Worm (Caenorhabditis elegans) whole organism, L1 larva: ENCODE results near the gene pqn-16.

Experiments
- hpl-2 ChIP-seq: fragments of 150-350 bp; optimal IDR thresholded peaks from 2 replicates; lab custom pipeline; 2014; ENCODE audit warnings: missing biosample characterization, missing genetic modification reagents, missing genetic modification characterization
- nhr-28 ChIP-seq: fragments of 150-350 bp; optimal IDR thresholded peaks from 2 replicates; lab custom pipeline; 2014; ENCODE audit warnings: missing biosample characterization, missing genetic modification characterization
- snpc-4 ChIP-seq: fragments of 150-350 bp; optimal IDR thresholded peaks from 2 replicates; lab custom pipeline; 2014; ENCODE audit warnings: missing biosample characterization, missing genetic modification characterization
- sptf-1 ChIP-seq: fragments of 150-350 bp; optimal IDR thresholded peaks from 2 replicates; lab custom pipeline; 2014; ENCODE audit warnings: missing biosample characterization, missing genetic modification characterization
- unc-62 ChIP-seq: fragments of 150-350 bp; optimal IDR thresholded peaks from 2 replicates; lab custom pipeline; 2014; ENCODE audit warnings: missing biosample characterization, missing genetic modification reagents, missing genetic modification characterization
- ztf-4 ChIP-seq: fragments of 150-350 bp; optimal IDR thresholded peaks from 2 replicates; lab custom pipeline; 2014; ENCODE audit warnings: missing biosample characterization, missing genetic modification characterization

DNA sequence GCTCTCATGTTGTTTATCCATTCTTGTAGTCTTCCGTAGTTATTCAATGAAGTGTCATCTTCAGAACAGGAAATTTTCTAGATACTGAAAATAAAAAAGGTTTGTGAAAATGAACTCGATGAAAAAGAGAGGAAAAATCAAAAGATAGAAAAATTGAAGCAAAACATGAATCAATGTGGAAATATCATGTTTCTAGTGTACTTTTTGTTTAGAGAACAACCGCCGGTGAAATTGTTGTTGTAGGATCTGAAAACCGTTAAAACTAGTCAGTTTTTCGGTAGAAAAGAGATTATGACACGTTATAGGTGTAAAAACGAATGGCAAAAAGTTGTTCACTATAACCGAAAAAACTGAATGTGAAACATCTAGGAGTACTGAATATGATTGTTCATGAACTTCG, 43.3 kb downstream of the pqn-16 start, which contains the start of gene pacs-1:
- TF ChIP-seq sptf-1 (tag; lab: Kevin White, UChicago) (no peak), unc-62 (GFP tag; lab: Kevin White, UChicago) (no peak), nhr-28 (tag; lab: Kevin White, UChicago) (no peak), hpl-2 (GFP tag; lab: Kevin White, UChicago) (no peak), snpc-4 (no peak), ztf-4 (tag; lab: Kevin White, UChicago) (no peak)
